Worm (Caenorhabditis elegans): Measurements from ENCODE around the gene C54C6.4.

DNA sequence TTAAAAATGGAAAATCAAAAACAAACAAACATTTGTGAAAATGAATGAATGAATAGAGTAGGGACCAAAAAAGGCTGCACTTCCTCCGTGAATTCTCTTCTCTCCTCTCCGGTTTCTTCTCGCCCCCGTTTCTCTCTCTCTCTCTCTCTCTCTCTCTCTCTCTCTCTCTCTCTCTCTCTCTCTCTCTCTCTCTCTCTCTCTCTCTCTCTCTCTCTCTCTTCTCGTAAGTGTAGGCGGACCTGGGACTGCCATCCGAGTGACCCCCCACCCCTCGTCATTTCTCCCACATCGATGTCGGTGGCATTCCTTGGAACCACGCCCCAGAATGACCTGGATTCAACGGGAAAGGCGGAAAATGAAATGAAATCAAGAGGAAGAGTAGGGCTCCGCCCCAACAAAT is 13.3 kb downstream of the C54C6.4 start:
- TF ChIP-seq lin-39 (tag; optimal IDR thresholded peaks at IDR 0.05) (no peak), snpc-4 (tag; optimal IDR thresholded peaks at IDR 0.05) (no peak), zag-1 (tag; optimal IDR thresholded peaks at IDR 0.05) (no peak)
